Fruit fly (Drosophila melanogaster) whole organism, wandering third instar larva: Measurements from ENCODE around the gene CG10165.

Experiments
- Abd-B ChIP-seq: fragments of >200 bp; optimal IDR thresholded peaks from 2 replicates; lab custom pipeline; 2017; ENCODE audit warnings: missing biosample characterization, missing genetic modification characterization
- CG32264 ChIP-seq: fragments of 200-800 bp; sonication (Bioruptor generic); optimal IDR thresholded peaks from 2 replicates; lab custom pipeline; 2016; ENCODE audit warnings: missing biosample characterization, missing genetic modification characterization
- CG9705 ChIP-seq: fragments of 200-800 bp; sonication (Bioruptor generic); optimal IDR thresholded peaks from 2 replicates; lab custom pipeline; 2018; ENCODE audit warnings: missing biosample characterization, mild to moderate bottlenecking, missing genetic modification characterization
- CrebA ChIP-seq: fragments of 200-800 bp; sonication (Bioruptor generic); optimal IDR thresholded peaks from 2 replicates; lab custom pipeline; 2016; ENCODE audit warnings: missing biosample characterization, mild to moderate bottlenecking, missing genetic modification characterization, borderline replicate concordance
- Dfd ChIP-seq: fragments of >200 bp; optimal IDR thresholded peaks from 2 replicates; lab custom pipeline; 2017; ENCODE audit warnings: missing biosample characterization, missing genetic modification characterization
- Dif ChIP-seq: fragments of 200-275, 200-300 bp; sonication (Bioruptor generic); optimal IDR thresholded peaks from 2 replicates; lab custom pipeline; 2018; ENCODE audit warnings: missing biosample characterization, missing genetic modification characterization; ENCODE audit not compliant: partially characterized antibody
- GATAd ChIP-seq: sonication (Bioruptor generic); optimal IDR thresholded peaks from 2 replicates; lab custom pipeline; 2016; ENCODE audit warnings: missing biosample characterization, missing genetic modification characterization
- HLH106 ChIP-seq: fragments of 200-800 bp; optimal IDR thresholded peaks from 3 replicates; lab custom pipeline; 2019; ENCODE audit warnings: missing biosample characterization, mild to moderate bottlenecking, missing genetic modification characterization, moderate library complexity
- Hnf4 ChIP-seq: fragments of 200-800 bp; sonication (Bioruptor generic); optimal IDR thresholded peaks from 2 replicates; lab custom pipeline; 2016; ENCODE audit warnings: missing biosample characterization, mild to moderate bottlenecking, missing genetic modification characterization
- Hr78 ChIP-seq: fragments of >200 bp; optimal IDR thresholded peaks from 2 replicates; lab custom pipeline; 2017; ENCODE audit warnings: missing biosample characterization, missing genetic modification characterization
- Hr83 ChIP-seq: fragments of 200-300 bp; sonication (Bioruptor generic); optimal IDR thresholded peaks from 2 replicates; lab custom pipeline; 2016; ENCODE audit warnings: missing biosample characterization, mild to moderate bottlenecking, missing genetic modification characterization, moderate library complexity; ENCODE audit not compliant: poor library complexity, severe bottlenecking
- Jra ChIP-seq: sonication (Bioruptor generic); optimal IDR thresholded peaks from 2 replicates; lab custom pipeline; 2016; ENCODE audit warnings: missing biosample characterization, missing genetic modification characterization
- Mio ChIP-seq: sonication (Bioruptor generic); optimal IDR thresholded peaks from 2 replicates; lab custom pipeline; 2016; ENCODE audit warnings: missing biosample characterization, missing genetic modification characterization
- Myc ChIP-seq: fragments of >200 bp; optimal IDR thresholded peaks from 2 replicates; lab custom pipeline; 2017
- N ChIP-seq: fragments of >200 bp; optimal IDR thresholded peaks from 2 replicates; lab custom pipeline; 2018; ENCODE audit warnings: missing biosample characterization, missing external identifiers, missing genetic modification characterization
- OdsH ChIP-seq: fragments of 200-800 bp; sonication (Bioruptor generic); optimal IDR thresholded peaks from 2 replicates; lab custom pipeline; 2016; ENCODE audit warnings: missing biosample characterization, mild to moderate bottlenecking, missing genetic modification characterization
- Rel ChIP-seq, 2 experiments: fragments of 200-800 bp; sonication (Bioruptor generic) in 1 of 2; optimal IDR thresholded peaks; 2 replicates in 1 of 2; 3 replicates in 1 of 2; lab custom pipeline; 2016 to 2019; ENCODE audit warnings: mild to moderate bottlenecking in 2 of 2, missing biosample characterization in 2 of 2, missing genetic modification characterization in 2 of 2, moderate library complexity in 1 of 2
- Sp1 ChIP-seq: fragments of 200-800 bp; sonication (Bioruptor generic); optimal IDR thresholded peaks from 3 replicates; lab custom pipeline; 2019; ENCODE audit warnings: missing biosample characterization, mild to moderate bottlenecking, missing genetic modification characterization, moderate library complexity
- Vsx2 ChIP-seq: fragments of 200-300, 225-300 bp; sonication (Bioruptor generic); optimal IDR thresholded peaks from 2 replicates; lab custom pipeline; 2018; ENCODE audit warnings: missing biosample characterization, missing genetic modification characterization; ENCODE audit not compliant: partially characterized antibody
- br ChIP-seq: fragments of 200-800 bp; sonication (Bioruptor generic); optimal IDR thresholded peaks from 2 replicates; lab custom pipeline; 2016; ENCODE audit warnings: missing biosample characterization, missing genetic modification characterization
- brk ChIP-seq: fragments of 200-800 bp; sonication (Bioruptor generic); optimal IDR thresholded peaks from 2 replicates; lab custom pipeline; 2016; ENCODE audit warnings: missing biosample characterization, mild to moderate bottlenecking, missing genetic modification characterization
- dl ChIP-seq, 2 experiments: fragments of 175-275, 200-275 bp in 1 of 2; fragments of 200-275 bp in 1 of 2; sonication (Bioruptor generic); optimal IDR thresholded peaks; lab custom pipeline; 2018; ENCODE audit warnings: mild to moderate bottlenecking in 2 of 2, missing biosample characterization in 2 of 2, missing genetic modification characterization in 2 of 2, moderate library complexity in 2 of 2; ENCODE audit not compliant: partially characterized antibody in 2 of 2, insufficient read depth in 1 of 2
- dmrt93B ChIP-seq: fragments of 200-800 bp; sonication (Bioruptor generic); optimal IDR thresholded peaks from 2 replicates; lab custom pipeline; 2018; ENCODE audit warnings: missing biosample characterization, mild to moderate bottlenecking, missing genetic modification characterization
- dsf ChIP-seq: sonication (Bioruptor generic); optimal IDR thresholded peaks from 2 replicates; lab custom pipeline; 2016; ENCODE audit warnings: missing biosample characterization, missing genetic modification characterization, borderline replicate concordance
- ey ChIP-seq: fragments of 200-800 bp; sonication (Bioruptor generic); optimal IDR thresholded peaks from 2 replicates; lab custom pipeline; 2016; ENCODE audit warnings: missing biosample characterization, missing genetic modification characterization
- foxo ChIP-seq, 2 experiments: fragments of 200-800 bp; sonication (Bioruptor generic); optimal IDR thresholded peaks; 2 replicates in 1 of 2; 3 replicates in 1 of 2; lab custom pipeline; 2016 to 2017; ENCODE audit warnings: missing biosample characterization in 2 of 2, missing genetic modification characterization in 2 of 2
- fru ChIP-seq: fragments of 200-800 bp; sonication (Bioruptor generic); optimal IDR thresholded peaks from 3 replicates; lab custom pipeline; 2016; ENCODE audit warnings: missing biosample characterization, mild to moderate bottlenecking, missing genetic modification characterization
- h ChIP-seq: fragments of 200-800 bp; sonication (Bioruptor generic); optimal IDR thresholded peaks from 3 replicates; lab custom pipeline; 2016; ENCODE audit warnings: missing biosample characterization, mild to moderate bottlenecking, missing genetic modification characterization
- jim ChIP-seq: fragments of 175-275, 200-325 bp; sonication (Bioruptor generic); optimal IDR thresholded peaks from 2 replicates; lab custom pipeline; 2016; ENCODE audit warnings: missing biosample characterization, mild to moderate bottlenecking, missing genetic modification characterization
- lola ChIP-seq: fragments of >200 bp; optimal IDR thresholded peaks from 2 replicates; lab custom pipeline; 2017; ENCODE audit warnings: missing biosample characterization, missing genetic modification characterization
- pan ChIP-seq: fragments of >200 bp; optimal IDR thresholded peaks from 2 replicates; lab custom pipeline; 2017
- psq ChIP-seq: fragments of 200-800 bp; sonication (Bioruptor generic); optimal IDR thresholded peaks from 3 replicates; lab custom pipeline; 2017; ENCODE audit warnings: missing biosample characterization, mild to moderate bottlenecking, missing genetic modification characterization, moderate library complexity
- rgr ChIP-seq: fragments of 200-800 bp; sonication (Bioruptor generic); optimal IDR thresholded peaks from 3 replicates; lab custom pipeline; 2016; ENCODE audit warnings: missing biosample characterization, mild to moderate bottlenecking, missing genetic modification characterization
- sage ChIP-seq: fragments of 200-800 bp; sonication (Bioruptor generic); optimal IDR thresholded peaks from 2 replicates; lab custom pipeline; 2016; ENCODE audit warnings: missing biosample characterization, mild to moderate bottlenecking, missing genetic modification characterization
- sv ChIP-seq: fragments of 200-800 bp; sonication (Bioruptor generic); optimal IDR thresholded peaks from 3 replicates; lab custom pipeline; 2016; ENCODE audit warnings: missing biosample characterization, missing genetic modification characterization
- tai ChIP-seq: sonication (Bioruptor generic); optimal IDR thresholded peaks from 2 replicates; lab custom pipeline; 2016; ENCODE audit warnings: missing biosample characterization, missing genetic modification characterization
- usp ChIP-seq: fragments of >200 bp; optimal IDR thresholded peaks from 2 replicates; lab custom pipeline; 2017; ENCODE audit warnings: missing biosample characterization, missing genetic modification characterization
- woc ChIP-seq: sonication (Bioruptor generic); optimal IDR thresholded peaks from 2 replicates; lab custom pipeline; 2016; ENCODE audit warnings: missing biosample characterization, mild to moderate bottlenecking, missing genetic modification characterization

Gene CG10165

DNA sequence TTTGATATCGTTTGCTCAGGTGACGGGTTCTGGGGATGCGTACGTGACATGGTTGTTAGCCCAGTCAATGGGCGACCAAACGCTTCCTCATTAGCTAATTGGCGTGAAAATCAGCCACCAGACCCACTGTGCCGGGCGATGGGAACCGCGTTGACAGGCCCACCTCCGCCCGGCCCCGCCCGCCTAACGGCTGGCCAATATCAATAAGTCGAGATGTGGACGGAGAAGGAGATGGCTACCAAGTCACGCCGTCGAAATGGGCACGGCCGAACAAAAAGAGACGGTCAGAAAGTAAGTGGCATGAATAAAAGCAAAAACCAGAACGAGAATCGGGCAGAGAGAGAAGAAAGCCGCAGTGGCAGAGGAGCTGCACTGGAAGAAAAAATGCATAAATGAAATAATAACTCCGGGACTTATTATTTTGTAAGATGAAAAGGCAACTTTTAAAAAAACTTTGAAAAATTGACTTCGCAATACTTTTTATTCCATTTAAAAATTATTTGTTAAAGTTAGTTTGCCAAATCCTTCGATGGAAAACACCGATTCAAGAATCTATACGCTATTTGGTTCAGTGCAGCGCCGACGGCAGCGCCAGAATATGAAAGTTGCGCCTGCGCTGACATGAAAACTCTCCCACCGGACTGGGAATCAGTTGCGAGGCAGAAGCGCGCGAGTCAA, 7.8 kb upstream of the CG10165 start, which contains the start of gene CG13082 (continued):
- TF ChIP-seq N (GFP tag; lab: Kevin White, UChicago), result no peak
- TF ChIP-seq woc (GFP tag; lab: Kevin White, UChicago), result peak; percentile 74
- TF ChIP-seq Hr78 (GFP tag; lab: Kevin White, UChicago), result no peak
- TF ChIP-seq CrebA (GFP tag; lab: Kevin White, UChicago), result no peak
- TF ChIP-seq OdsH (GFP tag; lab: Kevin White, UChicago), result peak; percentile 82
- no peak for TF ChIP-seq tai
- TF ChIP-seq Hr83 (GFP tag; lab: Kevin White, UChicago), result peak; percentile 12
- no peak for TF ChIP-seq Rel (GFP tag; optimal IDR thresholded peaks at IDR 0.05; lab: Kevin White, UChicago)
- peak; percentile 58 for TF ChIP-seq Rel (tag; optimal IDR thresholded peaks at IDR 0.05; lab: Kevin White, UChicago)
- TF ChIP-seq sv (GFP tag; lab: Kevin White, UChicago), result no peak
- TF ChIP-seq Dif, result no peak
- TF ChIP-seq rgr, result peak; percentile 84
- no peak for TF ChIP-seq Dfd (GFP tag; lab: Kevin White, UChicago)
- TF ChIP-seq, all 38 proteins: peak for 21

DNA sequence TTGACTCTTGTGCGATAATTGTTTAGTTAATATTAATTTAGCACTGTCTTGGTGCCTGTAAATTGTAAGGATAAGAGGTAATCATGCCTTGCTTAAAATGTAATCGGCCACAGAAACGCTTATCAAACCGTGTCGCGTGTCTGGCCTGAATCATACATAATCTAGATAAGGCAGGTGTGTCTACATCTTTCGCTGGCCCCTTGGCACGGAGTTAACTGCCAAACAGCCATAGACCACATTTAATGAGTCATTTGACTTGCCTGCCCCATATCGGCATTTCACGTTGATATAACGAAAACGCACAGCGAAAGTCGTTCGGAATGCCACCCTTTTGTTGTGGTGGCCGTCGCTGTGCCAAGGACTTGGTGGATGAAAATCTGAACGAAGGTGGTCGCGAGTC, 5.1 kb upstream of the CG10165 start, which contains the start of gene CG31697:
Gene CG31697 (plus strand): TSS at position 215 of the 400 bp plus-strand sequence.
- no peak for TF ChIP-seq GATAd (GFP tag; lab: Kevin White, UChicago)
- TF ChIP-seq CG9705, result no peak
- TF ChIP-seq dsf (GFP tag; lab: Kevin White, UChicago), result no peak
- TF ChIP-seq Myc (lab: Kevin White, UChicago), result no peak
- TF ChIP-seq HLH106, result no peak
- TF ChIP-seq h (GFP tag; lab: Kevin White, UChicago), result peak; percentile 86
- TF ChIP-seq Jra (GFP tag; lab: Kevin White, UChicago), result no peak

DNA sequence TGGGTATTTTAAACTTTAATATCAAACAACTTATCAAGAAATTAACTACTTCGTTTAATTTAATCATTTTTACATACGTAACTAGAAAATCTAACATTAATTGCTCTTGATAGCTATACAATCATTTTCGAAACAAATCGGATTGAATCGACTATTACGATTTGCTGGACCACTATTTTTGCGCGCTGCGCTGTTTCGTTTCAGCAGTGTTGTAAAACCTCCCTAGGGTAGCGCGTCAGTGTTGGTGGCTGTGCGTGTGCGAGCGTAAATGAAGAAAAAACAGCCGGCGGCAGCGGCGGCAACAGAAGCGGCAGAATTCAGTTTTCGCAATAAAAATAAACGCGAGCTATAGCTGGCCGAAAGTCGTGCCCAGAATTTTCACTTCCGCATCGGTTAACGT, 3.1 kb upstream of the CG10165 start, which contains the start of gene CG33116:
Gene CG33116 (plus strand): TSS at position 233 of the 400 bp plus-strand sequence.
- peak; percentile 63 for TF ChIP-seq Mio (GFP tag; lab: Kevin White, UChicago)
- peak; percentile 90 for TF ChIP-seq fru (GFP tag; lab: Kevin White, UChicago)
- TF ChIP-seq HLH106, result peak; percentile 85
- peak; percentile 80 for TF ChIP-seq Sp1 (GFP tag; lab: Kevin White, UChicago)
- peak; percentile 89 for TF ChIP-seq woc (GFP tag; lab: Kevin White, UChicago)
- TF ChIP-seq sv (GFP tag; lab: Kevin White, UChicago), result peak; percentile 84
- TF ChIP-seq Hnf4, result peak; percentile 91
- no peak for TF ChIP-seq Vsx2 (GFP tag; lab: Kevin White, UChicago)
- TF ChIP-seq Abd-B (GFP tag; lab: Kevin White, UChicago), result no peak
- TF ChIP-seq OdsH (GFP tag; lab: Kevin White, UChicago), result peak; percentile 86
- peak; percentile 89 for TF ChIP-seq ey
- TF ChIP-seq GATAd (GFP tag; lab: Kevin White, UChicago), result peak; percentile 28
- TF ChIP-seq pan (lab: Kevin White, UChicago), result no peak
- TF ChIP-seq dmrt93B, result peak; percentile 71
- no peak for TF ChIP-seq Dfd (GFP tag; lab: Kevin White, UChicago)
- TF ChIP-seq CG9705, result peak; percentile 61
- peak; percentile 93 for TF ChIP-seq rgr
- TF ChIP-seq Hr78 (GFP tag; lab: Kevin White, UChicago), result no peak
- TF ChIP-seq usp (GFP tag; lab: Kevin White, UChicago), result no peak
- TF ChIP-seq lola, result no peak
- TF ChIP-seq foxo (GFP tag; optimal IDR thresholded peaks at IDR 0.05; lab: Kevin White, UChicago), result peak; percentile 17 to 92
- no peak for TF ChIP-seq Dif
- peak; percentile 82 for TF ChIP-seq brk (GFP tag; lab: Kevin White, UChicago)
- TF ChIP-seq psq (GFP tag; lab: Kevin White, UChicago), result peak; percentile 68
- TF ChIP-seq h (GFP tag; lab: Kevin White, UChicago), result peak; percentile 90
- TF ChIP-seq Hr83 (GFP tag; lab: Kevin White, UChicago), result peak; percentile 92
- TF ChIP-seq jim, result peak; percentile 2
- no peak for TF ChIP-seq CrebA (GFP tag; lab: Kevin White, UChicago)
- TF ChIP-seq CG32264, result peak; percentile 74
- TF ChIP-seq dl (GFP tag; optimal IDR thresholded peaks at IDR 0.05; lab: Kevin White, UChicago; ENCODE audit: insufficient read depth in 1 of 2, partially characterized antibody in 2 of 2), result no peak
- TF ChIP-seq br (GFP tag; lab: Kevin White, UChicago), result peak; percentile 89
- TF ChIP-seq N (GFP tag; lab: Kevin White, UChicago), result no peak
- peak; percentile 63 for TF ChIP-seq sage (GFP tag; lab: Kevin White, UChicago)
- no peak for TF ChIP-seq tai
- TF ChIP-seq Myc (lab: Kevin White, UChicago), result peak; percentile 41
- peak; percentile 50 for TF ChIP-seq dsf (GFP tag; lab: Kevin White, UChicago)
- TF ChIP-seq Jra (GFP tag; lab: Kevin White, UChicago), result peak; percentile 61
- TF ChIP-seq Rel (GFP tag; optimal IDR thresholded peaks at IDR 0.05; lab: Kevin White, UChicago), result no peak
- peak; percentile 58 for TF ChIP-seq Rel (tag; optimal IDR thresholded peaks at IDR 0.05; lab: Kevin White, UChicago)
